Worm (Caenorhabditis elegans) whole organism, late embryonic: Measurements from ENCODE around the gene Y47D3A.21.

Experiments
- C38D4.7 ChIP-seq: fragments of 200-800 bp; sonication (Bioruptor generic); optimal IDR thresholded peaks from 2 replicates; lab custom pipeline; 2018; ENCODE audit warnings: mild to moderate bottlenecking, missing genetic modification characterization, moderate library complexity, missing compliant biosample characterization
- K02D7.2 ChIP-seq: sonication (generic microtip); optimal IDR thresholded peaks from 2 replicates; lab custom pipeline; 2017; ENCODE audit warnings: mild to moderate bottlenecking, missing genetic modification characterization, missing compliant biosample characterization
- K09A11.1 ChIP-seq: sonication (generic microtip); optimal IDR thresholded peaks from 2 replicates; lab custom pipeline; 2017; ENCODE audit warnings: antibody characterized with exemption, mild to moderate bottlenecking, missing genetic modification characterization, missing compliant biosample characterization; ENCODE audit not compliant: insufficient read depth
- T23F11.4 ChIP-seq: fragments of 200-800 bp; sonication (Bioruptor generic); optimal IDR thresholded peaks from 2 replicates; lab custom pipeline; 2018; ENCODE audit warnings: mild to moderate bottlenecking, missing genetic modification characterization, missing compliant biosample characterization
- Y22D7AL.16 ChIP-seq: sonication (generic microtip); optimal IDR thresholded peaks from 2 replicates; lab custom pipeline; 2016; ENCODE audit warnings: missing genetic modification characterization, missing compliant biosample characterization
- ama-1 ChIP-seq: fragments of 150-350 bp; optimal IDR thresholded peaks from 2 replicates; lab custom pipeline; 2014
- ceh-14 ChIP-seq: sonication (generic microtip); optimal IDR thresholded peaks from 2 replicates; lab custom pipeline; 2016; ENCODE audit warnings: missing genotype, missing genetic modification characterization, missing compliant biosample characterization
- ceh-18 ChIP-seq: sonication (generic microtip); optimal IDR thresholded peaks from 2 replicates; lab custom pipeline; 2016; ENCODE audit warnings: missing genetic modification characterization, missing compliant biosample characterization
- ceh-19 ChIP-seq: fragments of 200-800 bp; sonication (Bioruptor generic); optimal IDR thresholded peaks from 2 replicates; lab custom pipeline; 2018; ENCODE audit warnings: mild to moderate bottlenecking, missing genetic modification characterization, missing compliant biosample characterization
- ceh-48 ChIP-seq: sonication (generic microtip); optimal IDR thresholded peaks from 2 replicates; lab custom pipeline; 2016; ENCODE audit warnings: missing genetic modification characterization, inconsistent platforms, missing compliant biosample characterization
- ceh-6 ChIP-seq: fragments of 200-800 bp; sonication (Bioruptor generic); optimal IDR thresholded peaks from 2 replicates; lab custom pipeline; 2018; ENCODE audit warnings: mild to moderate bottlenecking, missing genetic modification characterization, missing compliant biosample characterization
- elt-2 ChIP-seq: sonication (generic microtip); optimal IDR thresholded peaks from 2 replicates; lab custom pipeline; 2016; ENCODE audit warnings: missing genetic modification reagents, missing genetic modification characterization, missing compliant biosample characterization
- elt-4 ChIP-seq: sonication (generic microtip); optimal IDR thresholded peaks from 2 replicates; lab custom pipeline; 2016; ENCODE audit warnings: missing genetic modification characterization, missing compliant biosample characterization
- ets-4 ChIP-seq: sonication (generic microtip); optimal IDR thresholded peaks from 2 replicates; lab custom pipeline; 2016; ENCODE audit warnings: missing genetic modification characterization, missing compliant biosample characterization
- eyg-1 ChIP-seq: sonication (generic microtip); optimal IDR thresholded peaks from 2 replicates; lab custom pipeline; 2016; ENCODE audit warnings: missing genotype, missing genetic modification characterization, missing compliant biosample characterization
- gmeb-2 ChIP-seq: sonication (generic microtip); optimal IDR thresholded peaks from 2 replicates; lab custom pipeline; 2016; ENCODE audit warnings: missing genetic modification characterization, inconsistent platforms, missing compliant biosample characterization
- hlh-13 ChIP-seq: fragments of 200-800 bp; sonication (Bioruptor generic); optimal IDR thresholded peaks from 2 replicates; lab custom pipeline; 2018; ENCODE audit warnings: mild to moderate bottlenecking, missing genetic modification characterization, missing compliant biosample characterization
- hlh-30 ChIP-seq: sonication (generic microtip); optimal IDR thresholded peaks from 2 replicates; lab custom pipeline; 2017; ENCODE audit warnings: antibody characterized with exemption, missing genetic modification characterization, missing compliant biosample characterization; ENCODE audit not compliant: insufficient read depth
- hlh-6 ChIP-seq: sonication (generic microtip); optimal IDR thresholded peaks from 2 replicates; lab custom pipeline; 2016; ENCODE audit warnings: missing genotype, missing genetic modification characterization, missing compliant biosample characterization
- hlh-8 ChIP-seq: sonication (generic microtip); optimal IDR thresholded peaks from 2 replicates; lab custom pipeline; 2016; ENCODE audit warnings: missing genotype, missing genetic modification characterization, missing compliant biosample characterization
- lim-6 ChIP-seq: sonication (generic microtip); optimal IDR thresholded peaks from 2 replicates; lab custom pipeline; 2016; ENCODE audit warnings: missing genetic modification characterization, missing compliant biosample characterization
- lin-11 ChIP-seq: fragments of 200-800 bp; sonication (Bioruptor generic); optimal IDR thresholded peaks from 2 replicates; lab custom pipeline; 2018; ENCODE audit warnings: mild to moderate bottlenecking, missing genetic modification characterization, missing compliant biosample characterization
- nfya-1 ChIP-seq: sonication (generic microtip); optimal IDR thresholded peaks from 2 replicates; lab custom pipeline; 2017; ENCODE audit warnings: missing genetic modification characterization, mild to moderate bottlenecking, missing compliant biosample characterization, antibody characterized with exemption, moderate library complexity
- nhr-11 ChIP-seq: fragments of 150-350 bp; optimal IDR thresholded peaks from 2 replicates; lab custom pipeline; 2014; ENCODE audit warnings: missing biosample characterization, missing genetic modification characterization
- npax-4 ChIP-seq: sonication (generic microtip); optimal IDR thresholded peaks from 2 replicates; lab custom pipeline; 2016; ENCODE audit warnings: missing genetic modification characterization, missing compliant biosample characterization
- pag-3 ChIP-seq: sonication (generic microtip); optimal IDR thresholded peaks from 2 replicates; lab custom pipeline; 2016; ENCODE audit warnings: missing compliant biosample characterization, missing genetic modification characterization, borderline replicate concordance
- pat-9 ChIP-seq: fragments of 200-800 bp; sonication (Bioruptor generic); optimal IDR thresholded peaks from 2 replicates; lab custom pipeline; 2018; ENCODE audit warnings: mild to moderate bottlenecking, missing genetic modification characterization, moderate library complexity, missing compliant biosample characterization
- pax-1 ChIP-seq: fragments of 150-350 bp; optimal IDR thresholded peaks from 2 replicates; lab custom pipeline; 2014; ENCODE audit warnings: missing biosample characterization, missing genetic modification characterization
- pha-2 ChIP-seq: sonication (generic microtip); optimal IDR thresholded peaks from 2 replicates; lab custom pipeline; 2017; ENCODE audit warnings: mild to moderate bottlenecking, missing genetic modification characterization, missing compliant biosample characterization
- pros-1 ChIP-seq: fragments of 150-350 bp; optimal IDR thresholded peaks from 2 replicates; lab custom pipeline; 2014; ENCODE audit warnings: missing biosample characterization, missing genetic modification reagents, missing genetic modification characterization
- ref-2 ChIP-seq: sonication (generic microtip); optimal IDR thresholded peaks from 2 replicates; lab custom pipeline; 2016; ENCODE audit warnings: missing genetic modification characterization, missing compliant biosample characterization
- sdc-2 ChIP-seq: sonication (generic microtip); optimal IDR thresholded peaks from 2 replicates; lab custom pipeline; 2016; ENCODE audit warnings: missing genotype, missing genetic modification characterization, missing compliant biosample characterization
- sox-2 ChIP-seq: fragments of 200-800 bp; sonication (Bioruptor generic); IDR thresholded peaks from 2 replicates; pipeline ENCODE4 v1.3.6; 2022; ENCODE audit warnings: missing genetic modification reagents, missing genetic modification characterization, missing compliant biosample characterization
- sox-4 ChIP-seq: sonication (generic microtip); optimal IDR thresholded peaks from 2 replicates; lab custom pipeline; 2017; ENCODE audit warnings: mild to moderate bottlenecking, missing genetic modification characterization, inconsistent platforms, missing compliant biosample characterization
- tbx-7 ChIP-seq: sonication (generic microtip); optimal IDR thresholded peaks from 2 replicates; lab custom pipeline; 2016; ENCODE audit warnings: missing genotype, missing genetic modification characterization, missing compliant biosample characterization
- unc-3 ChIP-seq, 2 experiments: fragments of 200-800 bp in 1 of 2; sonication (Bioruptor generic) in 1 of 2; sonication (generic microtip) in 1 of 2; conservative IDR thresholded peaks in 1 of 2; optimal IDR thresholded peaks in 1 of 2; 2 replicates each; pipeline versions ENCODE4 v1.3.6 to Lab custom; 2016 to 2022; ENCODE audit warnings: missing compliant biosample characterization in 2 of 2, missing genetic modification characterization in 2 of 2, missing genetic modification reagents in 1 of 2
- unc-42 ChIP-seq: sonication (generic microtip); optimal IDR thresholded peaks from 2 replicates; lab custom pipeline; 2016; ENCODE audit warnings: missing genotype, missing genetic modification characterization, missing compliant biosample characterization
- zip-5 ChIP-seq: sonication (generic microtip); optimal IDR thresholded peaks from 2 replicates; lab custom pipeline; 2016; ENCODE audit warnings: missing genetic modification characterization, missing compliant biosample characterization

The Y47D3A.21 gene

DNA sequence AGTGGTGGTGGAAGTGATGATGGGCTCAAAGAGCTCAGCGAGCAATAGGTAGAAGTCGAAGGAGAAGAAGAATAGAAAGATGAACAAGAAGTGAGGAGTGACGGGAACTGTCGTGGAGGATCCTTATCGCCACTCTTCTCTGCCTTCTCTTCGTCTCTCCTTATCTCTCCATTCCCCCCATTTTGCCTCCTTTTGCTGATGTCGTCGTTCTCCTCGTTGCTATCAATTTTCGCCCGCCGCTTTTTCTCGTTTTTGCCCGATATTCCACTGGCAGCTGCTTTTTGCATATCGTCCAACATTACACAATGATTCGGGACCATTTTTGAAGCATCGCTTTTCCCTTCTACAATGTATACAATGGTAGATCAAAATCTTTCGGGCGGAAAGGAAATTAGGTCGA lies 11.3 kb downstream of the Y47D3A.21 start:
- TF ChIP-seq ref-2 (tag; lab: Kevin White, UChicago) (peak; percentile 23), elt-2 (peak; percentile 62), Y22D7AL.16 (tag; lab: Kevin White, UChicago) (no peak)

DNA sequence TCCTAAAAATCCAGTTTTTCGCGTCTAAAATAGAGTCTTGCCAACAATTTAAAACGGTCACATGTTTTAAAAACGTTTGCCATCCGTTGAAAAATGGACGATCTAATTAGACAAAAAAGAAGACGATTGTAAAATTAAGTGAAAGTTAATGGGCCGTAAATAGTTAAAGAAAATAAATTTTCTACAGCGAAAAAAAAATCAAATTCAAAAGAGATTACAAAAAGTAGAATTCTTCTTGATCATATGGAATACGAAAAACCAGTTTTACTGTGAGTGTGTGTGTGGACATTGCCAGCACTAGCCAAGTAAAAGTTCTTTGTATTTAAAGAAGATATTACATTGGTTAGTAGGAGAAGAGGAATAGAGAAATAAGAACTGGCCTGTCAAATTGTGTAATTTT lies 16.6 kb downstream of the Y47D3A.21 start:
- TF ChIP-seq hlh-13 (no peak), sdc-2 (tag; lab: Kevin White, UChicago) (no peak), pat-9 (tag; lab: Kevin White, UChicago) (no peak), ets-4 (tag; lab: Kevin White, UChicago) (no peak), nfya-1 (no peak), K09A11.1 (tag; lab: Kevin White, UChicago) (no peak), ceh-18 (tag; lab: Kevin White, UChicago) (no peak), hlh-8 (tag; lab: Kevin White, UChicago) (no peak), hlh-6 (no peak), unc-42 (tag; lab: Kevin White, UChicago) (no peak), ceh-6 (no peak), nhr-11 (tag; lab: Kevin White, UChicago) (no peak), eyg-1 (tag; lab: Kevin White, UChicago) (no peak), unc-3 (GFP tag; conservative IDR thresholded peaks at IDR 0.05; lab: Robert Waterston, UW) (no peak), unc-3 (tag; optimal IDR thresholded peaks at IDR 0.05; lab: Kevin White, UChicago) (no peak), npax-4 (tag; lab: Kevin White, UChicago) (no peak), T23F11.4 (no peak), K02D7.2 (tag; lab: Kevin White, UChicago) (no peak), ceh-19 (GFP tag; lab: Kevin White, UChicago) (no peak), sox-4 (tag; lab: Kevin White, UChicago) (no peak)

DNA sequence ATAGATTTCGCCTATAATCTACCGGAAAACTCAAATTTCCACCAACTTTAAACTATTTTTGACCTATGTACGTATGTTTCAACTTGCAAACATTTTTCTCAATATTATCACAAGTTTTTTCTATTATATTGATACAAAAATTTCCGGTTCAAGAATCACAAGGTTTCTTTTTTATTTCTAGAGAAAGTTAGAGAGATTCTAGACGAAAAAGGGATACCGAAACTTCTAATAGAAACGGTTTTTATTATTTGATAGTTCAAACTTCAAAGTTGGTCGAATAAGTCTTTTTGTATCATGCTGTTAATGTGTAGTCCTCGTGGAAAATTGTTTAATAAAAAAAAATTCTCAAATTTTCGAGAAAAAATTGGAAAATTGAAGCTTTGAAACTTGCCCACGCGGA lies 23.6 kb downstream of the Y47D3A.21 start:
- TF ChIP-seq T23F11.4 (no peak), ref-2 (tag; lab: Kevin White, UChicago) (no peak)

DNA sequence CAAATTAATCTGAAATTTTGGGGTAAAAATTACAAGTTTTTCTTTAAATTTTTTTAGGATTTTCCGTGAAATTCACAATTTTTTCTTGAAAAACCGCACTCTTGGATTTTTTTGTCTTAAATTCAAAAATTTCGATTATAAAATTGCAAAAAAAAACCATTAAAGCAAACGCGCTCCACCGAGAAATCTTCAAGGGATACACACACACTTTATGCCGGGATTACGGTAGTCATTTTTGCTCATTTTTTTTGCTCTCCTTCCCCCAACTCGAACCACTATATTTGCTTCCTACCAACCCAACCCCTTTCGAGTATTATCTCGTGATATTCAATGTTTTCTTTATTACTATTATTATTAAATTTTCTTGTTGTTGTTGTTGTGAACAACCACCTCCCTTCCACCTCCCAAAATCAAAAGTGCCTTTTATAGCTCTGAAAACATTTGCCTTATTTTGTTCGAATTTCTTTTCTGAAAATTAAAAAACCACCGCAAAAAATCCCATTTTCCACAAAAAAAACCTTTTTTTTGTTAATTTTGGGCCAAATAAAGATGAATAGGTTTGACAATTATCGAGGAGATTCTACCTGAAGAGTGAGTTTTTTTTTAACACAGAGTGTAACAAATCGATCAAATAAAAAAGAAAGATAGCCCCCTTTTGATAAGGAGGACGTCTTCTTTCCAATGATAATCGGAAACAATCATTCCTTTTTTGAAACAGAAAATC lies 26.8 kb downstream of the Y47D3A.21 start, which contains the start of gene Y47D3A.32:
Gene Y47D3A.32, plus strand, starts transcription at position 674 of the 724 bp plus-strand sequence.
- TF ChIP-seq C38D4.7 (GFP tag; lab: Kevin White, UChicago) (no peak), elt-2 (peak; percentile 9), sdc-2 (tag; lab: Kevin White, UChicago) (no peak), ceh-14 (tag; lab: Kevin White, UChicago) (no peak)

DNA sequence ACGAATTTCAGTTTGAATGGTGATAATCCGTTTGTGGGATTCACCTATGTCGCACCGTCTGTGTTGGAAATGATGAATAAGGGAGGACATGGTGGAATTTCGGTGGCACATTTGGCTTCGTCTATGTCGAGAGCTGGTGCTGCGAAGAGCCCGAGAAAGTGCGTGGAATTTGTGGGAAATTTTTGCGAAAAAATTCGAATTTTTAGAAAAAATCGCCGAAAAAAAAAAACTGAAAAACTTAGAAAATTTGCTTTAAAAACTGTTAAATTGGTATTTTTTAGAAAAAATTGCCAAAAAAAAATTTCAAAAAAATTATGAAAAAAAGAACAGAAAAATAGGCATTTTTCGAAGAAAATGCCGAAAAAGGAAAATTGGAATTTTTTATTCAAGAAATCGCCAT lies 29.8 kb downstream of the Y47D3A.21 start:
- no peak for TF ChIP-seq pat-9 (tag; lab: Kevin White, UChicago)
- TF ChIP-seq pha-2 (tag; lab: Kevin White, UChicago) = no peak
- no peak for TF ChIP-seq pax-1

DNA sequence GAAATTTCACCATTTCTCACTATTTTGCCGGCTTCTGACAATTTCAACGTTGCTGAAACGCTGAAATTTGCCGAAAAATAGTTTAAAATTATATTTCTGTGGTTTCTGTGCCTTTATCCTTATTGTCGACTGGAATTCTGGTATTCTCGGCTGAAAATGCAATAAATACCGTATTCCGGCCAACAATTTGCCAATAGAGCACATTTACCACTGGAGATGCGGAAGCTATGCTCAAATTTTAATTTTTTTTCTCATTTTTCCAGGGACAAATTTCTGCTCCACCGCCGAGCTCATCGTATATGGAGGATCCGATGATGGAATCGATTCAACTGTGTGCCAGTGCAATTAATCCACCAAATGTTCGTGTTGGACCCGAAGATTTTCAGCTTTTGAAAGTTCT lies 32.1 kb downstream of the Y47D3A.21 start:
- TF ChIP-seq Y22D7AL.16 (tag; lab: Kevin White, UChicago) (no peak), ama-1 (lab: Kevin White, UChicago) (no peak), ceh-48 (no peak), pha-2 (tag; lab: Kevin White, UChicago) (no peak), hlh-30 (tag; lab: Kevin White, UChicago) (no peak), lin-11 (tag; lab: Kevin White, UChicago) (no peak), hlh-6 (no peak), eyg-1 (tag; lab: Kevin White, UChicago) (no peak), gmeb-2 (tag; lab: Kevin White, UChicago) (no peak), pag-3 (tag; lab: Kevin White, UChicago) (no peak), tbx-7 (no peak), sox-2 (GFP tag; lab: Robert Waterston, UW) (no peak), ceh-18 (tag; lab: Kevin White, UChicago) (no peak), pros-1 (tag; lab: Kevin White, UChicago) (no peak), elt-4 (tag; lab: Kevin White, UChicago) (no peak), zip-5 (tag; lab: Kevin White, UChicago) (no peak), hlh-8 (tag; lab: Kevin White, UChicago) (no peak), lim-6 (no peak), elt-2 (no peak)
